Worm (Caenorhabditis elegans) whole organism, young adult: ENCODE measurements around the gene ZK1248.5.

Experiments used
- B0261.1 ChIP-seq: sonication (generic microtip); optimal IDR thresholded peaks from 2 replicates; lab custom pipeline; 2016; ENCODE audit warnings: mild to moderate bottlenecking, missing genetic modification characterization, moderate library complexity, missing compliant biosample characterization
- Y53F4B.3 ChIP-seq: fragments of 200-800 bp; sonication (Bioruptor generic); IDR thresholded peaks from 2 replicates; pipeline ENCODE4 v1.3.6; 2022; ENCODE audit warnings: missing genetic modification reagents, missing genetic modification characterization, missing compliant biosample characterization
- ama-1 ChIP-seq, 3 experiments: fragments of 150-350 bp in 1 of 3; sonication (generic microtip) in 2 of 3; optimal IDR thresholded peaks; 2 replicates each; lab custom pipeline; 2014 to 2018; ENCODE audit warnings: missing biosample characterization in 2 of 3, missing genetic modification characterization in 2 of 3, missing genetic modification reagents in 2 of 3
- ceh-27 ChIP-seq: fragments of 200-800 bp; sonication (Bioruptor generic); optimal IDR thresholded peaks from 2 replicates; lab custom pipeline; 2018; ENCODE audit warnings: mild to moderate bottlenecking, missing genetic modification characterization, moderate library complexity, missing compliant biosample characterization
- chd-7 ChIP-seq: sonication (generic microtip); optimal IDR thresholded peaks from 2 replicates; lab custom pipeline; 2016; ENCODE audit warnings: mild to moderate bottlenecking, missing genetic modification characterization, moderate library complexity, missing compliant biosample characterization
- pha-4 ChIP-seq: fragments of 150-350 bp; sonication (generic microtip); optimal IDR thresholded peaks from 2 replicates; lab custom pipeline; 2014; ENCODE audit warnings: missing biosample characterization, missing genetic modification reagents, missing genetic modification characterization
- unc-62 ChIP-seq: fragments of 150-350 bp; optimal IDR thresholded peaks from 2 replicates; lab custom pipeline; 2014; ENCODE audit warnings: missing biosample characterization, missing genetic modification reagents, missing genetic modification characterization

DNA sequence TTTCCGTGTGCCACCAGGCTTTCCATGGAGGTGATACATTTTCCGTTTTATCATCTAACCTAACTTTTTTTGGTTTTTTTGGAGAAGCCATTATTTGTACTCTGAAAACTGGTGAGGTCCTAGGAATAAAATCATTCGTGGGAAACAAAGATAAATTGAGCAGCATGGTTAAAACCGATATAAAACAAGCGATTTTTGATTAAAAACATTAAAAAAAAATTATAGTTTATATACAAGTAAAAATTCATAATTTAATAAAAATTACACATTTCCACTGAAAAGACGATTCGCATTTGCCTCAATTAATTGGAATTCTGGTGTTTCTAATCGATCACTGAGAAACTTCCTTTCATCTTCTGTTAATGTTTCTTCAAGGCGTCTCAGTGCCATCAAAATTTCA lies 28.1 kb downstream of the ZK1248.5 start, which contains the start of gene ZK1248.15:
- TF ChIP-seq ama-1 (optimal IDR thresholded peaks at IDR 0.05; lab: Kevin White, UChicago) (no peak), ama-1 (GFP tag; optimal IDR thresholded peaks at IDR 0.05; lab: Kevin White, UChicago) (no peak), pha-4 (no peak), unc-62 (GFP tag; lab: Kevin White, UChicago) (no peak), Y53F4B.3 (GFP tag; lab: Robert Waterston, UW) (no peak), B0261.1 (tag; lab: Kevin White, UChicago) (no peak), chd-7 (tag; lab: Kevin White, UChicago) (no peak), ceh-27 (GFP tag; lab: Kevin White, UChicago) (no peak)
